Worm (Caenorhabditis elegans) whole organism, L4/young adult: ENCODE data around the gene clp-9.

Experiments
- W03F9.2 ChIP-seq: fragments of 150-350 bp; optimal IDR thresholded peaks from 2 replicates; lab custom pipeline; 2014; ENCODE audit warnings: missing biosample characterization, missing genetic modification characterization
- dao-5 ChIP-seq: sonication (generic microtip); optimal IDR thresholded peaks from 2 replicates; lab custom pipeline; 2016; ENCODE audit warnings: missing genotype, missing genetic modification characterization, moderate library complexity, missing compliant biosample characterization
- him-1 ChIP-seq: sonication (generic microtip); optimal IDR thresholded peaks from 2 replicates; lab custom pipeline; 2016; ENCODE audit warnings: missing genotype, missing genetic modification reagents, missing genetic modification characterization, missing compliant biosample characterization

The clp-9 gene

ce11 chrV:9885918-9886488 lies at the start of gene clp-9:
clp-9 (minus strand) TSS chrV:9885968.
- TF ChIP-seq W03F9.2 (tag; lab: Kevin White, UChicago) = no peak
- TF ChIP-seq dao-5 (tag; lab: Kevin White, UChicago) = no peak
- TF ChIP-seq him-1 (tag; lab: Kevin White, UChicago) = no peak

- TF ChIP-seq him-1 (tag; lab: Kevin White, UChicago) (no peak), W03F9.2 (tag; lab: Kevin White, UChicago) (no peak), dao-5 (tag; lab: Kevin White, UChicago) (no peak)
These were observed 44.9 kb upstream of the clp-9 start, which contains the start of the genes rmh-2 and suds-3 for ce11 chrV:9930612-9931065. rmh-2 (minus strand) TSS chrV:9930775. suds-3 (plus strand) TSS chrV:9931015.

ce11 chrV:9927954-9928353 lies 42.2 kb upstream of the clp-9 start:
- TF ChIP-seq him-1 (tag; lab: Kevin White, UChicago) = no peak
- TF ChIP-seq W03F9.2 (tag; lab: Kevin White, UChicago) = no peak
- TF ChIP-seq dao-5 (tag; lab: Kevin White, UChicago) = no peak

- TF ChIP-seq W03F9.2 (tag; lab: Kevin White, UChicago) (no peak), dao-5 (tag; lab: Kevin White, UChicago) (no peak), him-1 (tag; lab: Kevin White, UChicago) (no peak)
These were observed 41.6 kb upstream of the clp-9 start for ce11 chrV:9927381-9927780.

- TF ChIP-seq W03F9.2 (tag; lab: Kevin White, UChicago) (no peak), dao-5 (tag; lab: Kevin White, UChicago) (no peak), him-1 (tag; lab: Kevin White, UChicago) (no peak)
These were observed 40.5 kb upstream of the clp-9 start, which contains the start of gene C50H2.13 for ce11 chrV:9926240-9926639. C50H2.13 (plus strand) TSS chrV:9926540.

- no peak for TF ChIP-seq him-1 (tag; lab: Kevin White, UChicago)
- TF ChIP-seq dao-5 (tag; lab: Kevin White, UChicago) = no peak
- TF ChIP-seq W03F9.2 (tag; lab: Kevin White, UChicago) = no peak
These were observed 39.9 kb upstream of the clp-9 start for ce11 chrV:9925647-9926046.

- TF ChIP-seq dao-5 (tag; lab: Kevin White, UChicago) = no peak
These were observed 38.6 kb upstream of the clp-9 start for ce11 chrV:9924389-9924788.

ce11 chrV:9922481-9922880 lies 36.7 kb upstream of the clp-9 start, which contains the start of gene C50H2.7:
C50H2.7 (plus strand) TSS chrV:9922781.
- TF ChIP-seq W03F9.2 (tag; lab: Kevin White, UChicago) = no peak
- no peak for TF ChIP-seq dao-5 (tag; lab: Kevin White, UChicago)
- TF ChIP-seq him-1 (tag; lab: Kevin White, UChicago) = no peak

ce11 chrV:9921288-9921687 lies 35.5 kb upstream of the clp-9 start, which contains the start of gene ceh-75:
ceh-75 (plus strand) TSS chrV:9921337.
- TF ChIP-seq him-1 (tag; lab: Kevin White, UChicago) (no peak), dao-5 (tag; lab: Kevin White, UChicago) (no peak), W03F9.2 (tag; lab: Kevin White, UChicago) (no peak)

- TF ChIP-seq him-1 (tag; lab: Kevin White, UChicago) (no peak), W03F9.2 (tag; lab: Kevin White, UChicago) (no peak)
These were observed 32.6 kb upstream of the clp-9 start, which contains the start of gene C50H2.5 for ce11 chrV:9918410-9918809. C50H2.5 (plus strand) TSS chrV:9918710.

ce11 chrV:9916665-9917064 lies 30.9 kb upstream of the clp-9 start, which contains the start of gene C50H2.4:
C50H2.4 (plus strand) TSS chrV:9916965.
- no peak for TF ChIP-seq dao-5 (tag; lab: Kevin White, UChicago)
- TF ChIP-seq him-1 (tag; lab: Kevin White, UChicago) = no peak
- no peak for TF ChIP-seq W03F9.2 (tag; lab: Kevin White, UChicago)

ce11 chrV:9915021-9915420 lies 29.3 kb upstream of the clp-9 start, which contains the start of gene mec-9:
mec-9 (minus strand) TSS chrV:9915121.
- TF ChIP-seq him-1 (tag; lab: Kevin White, UChicago) = no peak
- no peak for TF ChIP-seq W03F9.2 (tag; lab: Kevin White, UChicago)
- no peak for TF ChIP-seq dao-5 (tag; lab: Kevin White, UChicago)

- TF ChIP-seq dao-5 (tag; lab: Kevin White, UChicago) (no peak), W03F9.2 (tag; lab: Kevin White, UChicago) (no peak), him-1 (tag; lab: Kevin White, UChicago) (no peak)
These were observed 28.1 kb upstream of the clp-9 start, which contains the start of gene fipr-10 for ce11 chrV:9913863-9914262. fipr-10 (plus strand) TSS chrV:9914163.

- TF ChIP-seq him-1 (tag; lab: Kevin White, UChicago) = no peak
- no peak for TF ChIP-seq dao-5 (tag; lab: Kevin White, UChicago)
- TF ChIP-seq W03F9.2 (tag; lab: Kevin White, UChicago) = no peak
These were observed 25.4 kb upstream of the clp-9 start for ce11 chrV:9911165-9911564.
